Worm (Caenorhabditis elegans) whole organism, young adult: Measurements from ENCODE around the gene gst-24.

ENCODE experiments used
- B0035.1 ChIP-seq: sonication (generic microtip); optimal IDR thresholded peaks from 2 replicates; lab custom pipeline; 2016; ENCODE audit warnings: missing genetic modification characterization, mild to moderate bottlenecking, missing compliant biosample characterization, missing genotype, missing genetic modification reagents
- C17E4.6 ChIP-seq: fragments of 200-800 bp; sonication (Bioruptor generic); IDR thresholded peaks from 2 replicates; pipeline ENCODE4 v1.3.6; 2022; ENCODE audit warnings: missing genetic modification reagents, missing genetic modification characterization, missing compliant biosample characterization
- D2030.7 ChIP-seq: fragments of 200-800 bp; sonication (Bioruptor generic); IDR thresholded peaks from 2 replicates; pipeline ENCODE4 v1.3.6; 2022; ENCODE audit warnings: missing genetic modification reagents, missing genetic modification characterization, missing compliant biosample characterization
- F37B4.10 ChIP-seq: fragments of 200-800 bp; sonication (Bioruptor generic); IDR thresholded peaks from 2 replicates; pipeline ENCODE4 v1.3.6; 2022; ENCODE audit warnings: missing genetic modification characterization, missing compliant biosample characterization
- F49E8.2 ChIP-seq: sonication (generic microtip); optimal IDR thresholded peaks from 3 replicates; lab custom pipeline; 2017; ENCODE audit warnings: missing genetic modification characterization, mild to moderate bottlenecking, missing compliant biosample characterization, antibody characterized with exemption, moderate library complexity; ENCODE audit not compliant: insufficient read depth
- F57A8.1 ChIP-seq: fragments of 200-800 bp; sonication (Bioruptor generic); optimal IDR thresholded peaks from 2 replicates; lab custom pipeline; 2018; ENCODE audit warnings: mild to moderate bottlenecking, missing genetic modification characterization, moderate library complexity, missing compliant biosample characterization
- K11D2.4 ChIP-seq: fragments of 200-800 bp; sonication (Bioruptor generic); IDR thresholded peaks from 2 replicates; pipeline ENCODE4 v1.3.6; 2022; ENCODE audit warnings: missing genetic modification reagents, missing genetic modification characterization, missing compliant biosample characterization
- T07F8.4 ChIP-seq: sonication (generic microtip); optimal IDR thresholded peaks from 2 replicates; lab custom pipeline; 2016; ENCODE audit warnings: mild to moderate bottlenecking, missing genetic modification characterization, moderate library complexity, missing compliant biosample characterization
- Y53G8AR.9 ChIP-seq: fragments of 200-800 bp; sonication (Bioruptor generic); conservative IDR thresholded peaks from 2 replicates; pipeline ENCODE4 v1.3.6; 2022; ENCODE audit warnings: missing genetic modification reagents, missing genetic modification characterization, missing compliant biosample characterization
- Y56A3A.18 ChIP-seq: fragments of 200-800 bp; sonication (Bioruptor generic); IDR thresholded peaks from 2 replicates; pipeline ENCODE4 v1.3.6; 2022; ENCODE audit warnings: missing genetic modification reagents, missing genetic modification characterization, missing compliant biosample characterization
- Y79H2A.3 ChIP-seq: fragments of 200-800 bp; sonication (Bioruptor generic); conservative IDR thresholded peaks from 2 replicates; pipeline ENCODE4 v1.3.6; 2022; ENCODE audit warnings: missing genetic modification reagents, missing genetic modification characterization, missing compliant biosample characterization
- ZK185.1 ChIP-seq: sonication (generic microtip); optimal IDR thresholded peaks from 2 replicates; lab custom pipeline; 2016; ENCODE audit warnings: mild to moderate bottlenecking, missing genetic modification characterization, missing compliant biosample characterization; ENCODE audit not compliant: poor library complexity, severe bottlenecking
- athp-1 ChIP-seq: sonication (generic microtip); optimal IDR thresholded peaks from 2 replicates; lab custom pipeline; 2017; ENCODE audit warnings: mild to moderate bottlenecking, missing genetic modification characterization, missing compliant biosample characterization
- attf-5 ChIP-seq: fragments of 200-800 bp; sonication (Bioruptor generic); optimal IDR thresholded peaks from 2 replicates; lab custom pipeline; 2018; ENCODE audit warnings: mild to moderate bottlenecking, missing genetic modification characterization, missing compliant biosample characterization
- ceh-100 ChIP-seq: fragments of 200-800 bp; sonication (Bioruptor generic); IDR thresholded peaks from 2 replicates; pipeline ENCODE4 v1.3.6; 2022; ENCODE audit warnings: missing genetic modification reagents, missing genetic modification characterization, missing compliant biosample characterization
- ceh-91 ChIP-seq: fragments of 200-800 bp; sonication (Bioruptor generic); IDR thresholded peaks from 2 replicates; pipeline ENCODE4 v1.3.6; 2022; ENCODE audit warnings: missing genetic modification reagents, missing genetic modification characterization, missing compliant biosample characterization
- die-1 ChIP-seq: sonication (generic microtip); optimal IDR thresholded peaks from 2 replicates; lab custom pipeline; 2016; ENCODE audit warnings: missing genotype, mild to moderate bottlenecking, missing genetic modification characterization, missing compliant biosample characterization
- dox-1 ChIP-seq: fragments of 200-800 bp; sonication (Bioruptor generic); IDR thresholded peaks from 2 replicates; pipeline ENCODE4 v1.3.6; 2022; ENCODE audit warnings: missing genetic modification reagents, missing genetic modification characterization, missing compliant biosample characterization
- egrh-3 ChIP-seq: fragments of 200-800 bp; sonication (Bioruptor generic); IDR thresholded peaks from 2 replicates; pipeline ENCODE4 v1.3.6; 2022; ENCODE audit warnings: missing genetic modification reagents, missing genetic modification characterization, missing compliant biosample characterization
- fkh-3 ChIP-seq: sonication (generic microtip); optimal IDR thresholded peaks from 2 replicates; lab custom pipeline; 2016; ENCODE audit warnings: mild to moderate bottlenecking, missing genetic modification characterization, missing compliant biosample characterization
- hmg-1.2 ChIP-seq: fragments of 200-800 bp; sonication (Bioruptor generic); IDR thresholded peaks from 2 replicates; pipeline ENCODE4 v1.3.6; 2022; ENCODE audit warnings: missing genetic modification reagents, missing genetic modification characterization, missing compliant biosample characterization
- hsf-1 ChIP-seq: fragments of 200-800 bp; sonication (Bioruptor generic); IDR thresholded peaks from 2 replicates; pipeline ENCODE4 v1.3.6; 2022; ENCODE audit warnings: missing genetic modification reagents, missing genetic modification characterization, missing compliant biosample characterization
- let-607 ChIP-seq, 2 experiments: fragments of 200-800 bp in 1 of 2; sonication (Bioruptor generic) in 1 of 2; sonication (generic microtip) in 1 of 2; optimal IDR thresholded peaks; 2 replicates each; lab custom pipeline; 2016 to 2018; ENCODE audit warnings: mild to moderate bottlenecking in 2 of 2, missing compliant biosample characterization in 2 of 2, missing genetic modification characterization in 2 of 2, moderate library complexity in 2 of 2, missing genotype in 1 of 2
- lin-26 ChIP-seq: fragments of 200-800 bp; sonication (Bioruptor generic); IDR thresholded peaks from 2 replicates; pipeline ENCODE4 v1.3.6; 2022; ENCODE audit warnings: missing genetic modification reagents, missing genetic modification characterization, missing compliant biosample characterization
- lin-40 ChIP-seq: sonication (generic microtip); optimal IDR thresholded peaks from 2 replicates; lab custom pipeline; 2016; ENCODE audit warnings: missing genetic modification characterization, mild to moderate bottlenecking, missing compliant biosample characterization, missing genotype, missing genetic modification reagents
- madf-10 ChIP-seq: sonication (generic microtip); optimal IDR thresholded peaks from 2 replicates; lab custom pipeline; 2016; ENCODE audit warnings: mild to moderate bottlenecking, missing genetic modification characterization, missing compliant biosample characterization
- madf-8 ChIP-seq: fragments of 200-800 bp; sonication (Bioruptor generic); conservative IDR thresholded peaks from 2 replicates; pipeline ENCODE4 v1.3.6; 2022; ENCODE audit warnings: missing genetic modification reagents, missing genetic modification characterization, missing compliant biosample characterization
- mcd-1 ChIP-seq: fragments of 200-800 bp; sonication (Bioruptor generic); IDR thresholded peaks from 2 replicates; pipeline ENCODE4 v1.3.6; 2022; ENCODE audit warnings: missing genetic modification reagents, missing genetic modification characterization, missing compliant biosample characterization
- mel-28 ChIP-seq: sonication (generic microtip); optimal IDR thresholded peaks from 2 replicates; lab custom pipeline; 2016; ENCODE audit warnings: borderline replicate concordance, mild to moderate bottlenecking, missing genetic modification characterization, missing compliant biosample characterization
- nhr-120 ChIP-seq: fragments of 200-800 bp; sonication (Bioruptor generic); IDR thresholded peaks from 2 replicates; pipeline ENCODE4 v1.3.6; 2022; ENCODE audit warnings: missing genetic modification characterization, missing compliant biosample characterization
- nhr-80 ChIP-seq: sonication (generic microtip); optimal IDR thresholded peaks from 2 replicates; lab custom pipeline; 2016; ENCODE audit warnings: missing genetic modification characterization, missing compliant biosample characterization
- nhr-90 ChIP-seq: sonication (generic microtip); optimal IDR thresholded peaks from 2 replicates; lab custom pipeline; 2016; ENCODE audit warnings: missing genotype, mild to moderate bottlenecking, missing genetic modification characterization, missing compliant biosample characterization
- rcor-1 ChIP-seq: fragments of 200-800 bp; sonication (Bioruptor generic); IDR thresholded peaks from 2 replicates; pipeline ENCODE4 v1.3.6; 2022; ENCODE audit warnings: missing genetic modification reagents, missing genetic modification characterization, missing compliant biosample characterization
- sptf-2 ChIP-seq: fragments of 200-800 bp; sonication (Bioruptor generic); optimal IDR thresholded peaks from 2 replicates; lab custom pipeline; 2018; ENCODE audit warnings: mild to moderate bottlenecking, missing genetic modification characterization, missing compliant biosample characterization
- tlf-1 ChIP-seq: fragments of 200-800 bp; sonication (Bioruptor generic); optimal IDR thresholded peaks from 2 replicates; lab custom pipeline; 2018; ENCODE audit warnings: mild to moderate bottlenecking, missing genetic modification characterization, missing compliant biosample characterization
- zfh-2 ChIP-seq: fragments of 200-800 bp; sonication (Bioruptor generic); conservative IDR thresholded peaks from 2 replicates; pipeline ENCODE4 v1.3.6; 2022; ENCODE audit warnings: missing genetic modification reagents, missing genetic modification characterization, missing compliant biosample characterization
- zim-3 ChIP-seq: sonication (generic microtip); optimal IDR thresholded peaks from 2 replicates; lab custom pipeline; 2017; ENCODE audit warnings: mild to moderate bottlenecking, missing genetic modification characterization, moderate library complexity, missing compliant biosample characterization

Gene gst-24

ce11 chrII:13641311-13641710 is 30.1 kb upstream of the gst-24 start, which contains the start of gene fbxa-167:
fbxa-167 (plus strand) TSS chrII:13641489.
- TF ChIP-seq ceh-100 (GFP tag; lab: Robert Waterston, UW) (no peak), hmg-1.2 (GFP tag; lab: Robert Waterston, UW) (peak; percentile 58; the same call in 1 of the 2 replicates), madf-8 (no peak)

ce11 chrII:13640210-13640609 is 29.0 kb upstream of the gst-24 start:
- TF ChIP-seq die-1 (no peak), attf-5 (peak; percentile 19)

ce11 chrII:13638576-13638975 is 27.4 kb upstream of the gst-24 start:
- TF ChIP-seq F49E8.2 (tag; lab: Kevin White, UChicago) (no peak), nhr-80 (tag; lab: Kevin White, UChicago) (peak; percentile 62), lin-40 (peak; percentile 29), ZK185.1 (tag; lab: Kevin White, UChicago) (peak; percentile 5)

ce11 chrII:13637941-13638489 is 26.8 kb upstream of the gst-24 start, which contains the start of gene phdh-1:
phdh-1 (minus strand) TSS chrII:13638480.
- TF ChIP-seq F57A8.1 (GFP tag; lab: Kevin White, UChicago) (peak; percentile 23), egrh-3 (GFP tag; lab: Robert Waterston, UW) (no peak), F37B4.10 (GFP tag; lab: Robert Waterston, UW) (no peak), lin-26 (GFP tag; lab: Robert Waterston, UW) (0 out of 2 replicates have a peak, but pooled peaks have one; percentile 15), zfh-2 (GFP tag; lab: Robert Waterston, UW) (peak; percentile 40; the same call in 1 of the 2 replicates), mcd-1 (GFP tag; lab: Robert Waterston, UW) (0 out of 2 replicates have a peak, but pooled peaks have one; percentile 5)

ce11 chrII:13637464-13637863 is 26.3 kb upstream of the gst-24 start:
- TF ChIP-seq egrh-3 (GFP tag; lab: Robert Waterston, UW) = peak; percentile 36; the same call in 1 of the 2 replicates
- no peak for TF ChIP-seq let-607 (tag; optimal IDR thresholded peaks at IDR 0.05; lab: Kevin White, UChicago)
- no peak for TF ChIP-seq Y79H2A.3 (GFP tag; lab: Robert Waterston, UW)
- TF ChIP-seq zfh-2 (GFP tag; lab: Robert Waterston, UW) = peak; percentile 50; the same call in 1 of the 2 replicates

ce11 chrII:13636596-13636995 is 25.4 kb upstream of the gst-24 start:
- no peak for TF ChIP-seq tlf-1 (GFP tag; lab: Kevin White, UChicago)
- TF ChIP-seq Y53G8AR.9 = peak; percentile 67
- no peak for TF ChIP-seq ceh-91 (GFP tag; lab: Robert Waterston, UW)
- 0 out of 2 replicates have a peak, but pooled peaks have one; percentile 11 for TF ChIP-seq K11D2.4 (GFP tag; lab: Robert Waterston, UW)
- TF ChIP-seq Y56A3A.18 (GFP tag; lab: Robert Waterston, UW) = 0 out of 2 replicates have a peak, but pooled peaks have one; percentile 38

- TF ChIP-seq dox-1 (GFP tag; lab: Robert Waterston, UW) (no peak), hsf-1 (GFP tag; lab: Robert Waterston, UW) (no peak), sptf-2 (GFP tag; lab: Kevin White, UChicago) (no peak), madf-10 (no peak), athp-1 (tag; lab: Kevin White, UChicago) (no peak), mel-28 (tag; lab: Kevin White, UChicago) (no peak), nhr-90 (tag; lab: Kevin White, UChicago) (no peak), fkh-3 (no peak), T07F8.4 (tag; lab: Kevin White, UChicago) (no peak), ceh-91 (GFP tag; lab: Robert Waterston, UW) (no peak), nhr-120 (GFP tag; lab: Robert Waterston, UW) (no peak), zim-3 (tag; lab: Kevin White, UChicago) (no peak), rcor-1 (GFP tag; lab: Robert Waterston, UW) (no peak), C17E4.6 (no peak), D2030.7 (GFP tag; lab: Robert Waterston, UW) (no peak), B0035.1 (tag; lab: Kevin White, UChicago) (no peak)
Measured at ce11 chrII:13632238-13632637, 21.1 kb upstream of the gst-24 start, which contains the start of gene tag-10. tag-10 (plus strand) TSS chrII:13632584.
